Fruit fly (Drosophila melanogaster): ENCODE measurements around the gene CG9154.
A peak's percentile ranks its signal among the peaks of the same experiment; 100 is the strongest.

The CG9154 gene

dm6 chr2L:6076143-6076542, 5.7 kb upstream of the CG9154 start (continued):
- 0 out of 2 replicates have a peak, but pooled peaks have one; percentile 25 for TF ChIP-seq vvl (GFP tag; IDR thresholded peaks at IDR 0.05)
- TF ChIP-seq pros (GFP tag; optimal IDR thresholded peaks at IDR 0.05), result no peak
- peak; percentile 32; the same call in 1 of the 2 replicates for TF ChIP-seq chm (GFP tag; IDR thresholded peaks at IDR 0.05)
- no peak for TF ChIP-seq hbn (GFP tag; IDR thresholded peaks at IDR 0.05; ENCODE audit: partially characterized antibody)
- TF ChIP-seq ato (GFP tag; IDR thresholded peaks at IDR 0.05; ENCODE audit: partially characterized antibody), result peak; percentile 15; the same call in 1 of the 2 replicates
- TF ChIP-seq en (GFP tag; optimal IDR thresholded peaks at IDR 0.05), result no peak
- TF ChIP-seq tio (GFP tag; optimal IDR thresholded peaks at IDR 0.05), result no peak
- no peak for TF ChIP-seq lov (optimal IDR thresholded peaks at IDR 0.05)
- TF ChIP-seq lov (GFP tag; IDR thresholded peaks at IDR 0.05), result no peak
- peak; percentile 90 for TF ChIP-seq sqz (GFP tag; optimal IDR thresholded peaks at IDR 0.05)
- TF ChIP-seq stwl (tag; optimal IDR thresholded peaks at IDR 0.05), result peak; percentile 14
- peak; percentile 1 for TF ChIP-seq sd (tag; optimal IDR thresholded peaks at IDR 0.05)
- TF ChIP-seq Hand (GFP tag; optimal IDR thresholded peaks at IDR 0.05), result no peak
- TF ChIP-seq CG8359 (GFP tag; optimal IDR thresholded peaks at IDR 0.05; ENCODE audit: borderline replicate concordance), result no peak
- peak; percentile 40 for TF ChIP-seq CG5180 (GFP tag; optimal IDR thresholded peaks at IDR 0.05)

- TF ChIP-seq CG14667 (GFP tag; IDR thresholded peaks at IDR 0.05) (no peak), ara (GFP tag; IDR thresholded peaks at IDR 0.05) (peak; percentile 22; the same call in 1 of the 2 replicates), lmd (GFP tag; IDR thresholded peaks at IDR 0.05) (no peak), Hr78 (GFP tag; optimal IDR thresholded peaks at IDR 0.05) (peak in 1 of 2 experiments; percentile 19), Trl (optimal IDR thresholded peaks at IDR 0.05) (no peak), Trl (GFP tag; optimal IDR thresholded peaks at IDR 0.05) (no peak), Atf3 (GFP tag; optimal IDR thresholded peaks at IDR 0.05) (peak; percentile 0), chm (GFP tag; IDR thresholded peaks at IDR 0.05) (peak; percentile 57; the same call in 1 of the 2 replicates), sob (GFP tag; IDR thresholded peaks at IDR 0.05) (no peak), CG2199 (GFP tag; IDR thresholded peaks at IDR 0.05) (peak; percentile 31; the same call in 1 of the 3 replicates), CG1529 (GFP tag; optimal IDR thresholded peaks at IDR 0.05) (no peak), CG8924 (tag; optimal IDR thresholded peaks at IDR 0.05) (no peak), Dll (GFP tag; IDR thresholded peaks at IDR 0.05; ENCODE audit: partially characterized antibody) (0 out of 4 replicates have a peak, but pooled peaks have one; percentile 13), crol (GFP tag; IDR thresholded peaks at IDR 0.05) (peak; percentile 98), ttk (GFP tag; IDR thresholded peaks at IDR 0.05) (peak; percentile 70; the same call in 1 of the 2 replicates), sima (GFP tag; optimal IDR thresholded peaks at IDR 0.05) (no peak), Med (GFP tag) (no peak), sr (GFP tag; IDR thresholded peaks at IDR 0.05) (peak; percentile 66; the same call in 2 of the 3 replicates), unc-4 (GFP tag; IDR thresholded peaks at IDR 0.05; ENCODE audit: partially characterized antibody) (no peak), HLH54F (GFP tag; optimal IDR thresholded peaks at IDR 0.05) (no peak), CG12769 (tag; optimal IDR thresholded peaks at IDR 0.05) (peak; percentile 80), fd64A (GFP tag; optimal IDR thresholded peaks at IDR 0.05) (peak; percentile 2), Dip2 (GFP tag; IDR thresholded peaks at IDR 0.05) (no peak), Max (GFP tag; optimal IDR thresholded peaks at IDR 0.05) (no peak), CG42726 (GFP tag; IDR thresholded peaks at IDR 0.05; ENCODE audit: partially characterized antibody) (peak; percentile 54; the same call in 1 of the 2 replicates), Stat92E (GFP tag; optimal IDR thresholded peaks at IDR 0.05) (no peak), z (GFP tag; IDR thresholded peaks at IDR 0.05) (peak; percentile 94), Ptx1 (GFP tag; IDR thresholded peaks at IDR 0.05) (no peak), nerfin-1 (tag; optimal IDR thresholded peaks at IDR 0.05) (peak; percentile 34), ci (GFP tag; IDR thresholded peaks at IDR 0.05) (0 out of 3 replicates have a peak, but pooled peaks have one; percentile 59), oc (tag; optimal IDR thresholded peaks at IDR 0.05) (peak; percentile 63), CG6813 (GFP tag; optimal IDR thresholded peaks at IDR 0.05) (peak; percentile 9), CG30431 (GFP tag; optimal IDR thresholded peaks at IDR 0.05) (no peak), tio (GFP tag; optimal IDR thresholded peaks at IDR 0.05) (no peak), cg (GFP tag; optimal IDR thresholded peaks at IDR 0.05) (peak; percentile 72), Scr (GFP tag; IDR thresholded peaks at IDR 0.05; ENCODE audit: partially characterized antibody) (0 out of 2 replicates have a peak, but pooled peaks have one; percentile 28)
These were observed 4.9 kb upstream of the CG9154 start for dm6 chr2L:6075345-6075744.
